Fruit fly (Drosophila melanogaster) whole organism, embryonic: Measurements from ENCODE around the gene RpL13.

Experiments used
- CG1024 ChIP-seq: fragments of 200-800 bp; sonication (Bioruptor generic); IDR thresholded peaks from 2 replicates; pipeline ENCODE4 v1.3.6; 2022; ENCODE audit warnings: missing biosample characterization, missing genetic modification characterization
- CG10979 ChIP-seq: fragments of 200-800 bp; sonication (Bioruptor generic); optimal IDR thresholded peaks from 2 replicates; lab custom pipeline; 2018; ENCODE audit warnings: missing biosample characterization, mild to moderate bottlenecking, missing genetic modification characterization, moderate library complexity
- CG11247 ChIP-seq: fragments of 200-800 bp; sonication (Bioruptor generic); IDR thresholded peaks from 2 replicates; pipeline ENCODE4 v1.3.6; 2022; ENCODE audit warnings: missing biosample characterization, missing genetic modification characterization
- CG12155 ChIP-seq: fragments of 200-800 bp; sonication (Bioruptor generic); optimal IDR thresholded peaks from 3 replicates; lab custom pipeline; 2016; ENCODE audit warnings: missing biosample characterization, missing genetic modification characterization
- CG12769 ChIP-seq: fragments of 200-800 bp; sonication (Bioruptor generic); optimal IDR thresholded peaks from 2 replicates; lab custom pipeline; 2019; ENCODE audit warnings: missing biosample characterization, mild to moderate bottlenecking, missing genetic modification characterization, moderate library complexity
- CG16779 ChIP-seq: fragments of 200-800 bp; sonication (Bioruptor generic); IDR thresholded peaks from 2 replicates; pipeline ENCODE4 v1.3.6; 2022; ENCODE audit warnings: missing biosample characterization, missing genetic modification characterization
- CG17385 ChIP-seq: fragments of 200-800 bp; sonication (Bioruptor generic); optimal IDR thresholded peaks from 3 replicates; lab custom pipeline; 2018; ENCODE audit warnings: missing biosample characterization, mild to moderate bottlenecking, missing genetic modification characterization
- CG17612 ChIP-seq: fragments of 200-800 bp; sonication (Bioruptor generic); IDR thresholded peaks from 2 replicates; pipeline ENCODE4 v1.3.6; 2022; ENCODE audit warnings: missing biosample characterization, missing genetic modification characterization
- CG18011 ChIP-seq: fragments of 200-800 bp; sonication (Bioruptor generic); optimal IDR thresholded peaks from 2 replicates; lab custom pipeline; 2017; ENCODE audit warnings: missing biosample characterization, missing genetic modification characterization, mild to moderate bottlenecking, moderate library complexity, missing genotype
- CG18476 ChIP-seq: fragments of 200-800 bp; sonication (Bioruptor generic); optimal IDR thresholded peaks from 2 replicates; lab custom pipeline; 2016; ENCODE audit warnings: missing biosample characterization, mild to moderate bottlenecking, missing genetic modification characterization
- CG2120 ChIP-seq: fragments of 200-800 bp; sonication (Bioruptor generic); optimal IDR thresholded peaks from 3 replicates; lab custom pipeline; 2016; ENCODE audit warnings: missing biosample characterization, missing genetic modification characterization
- CG2712 ChIP-seq: fragments of 200-800 bp; optimal IDR thresholded peaks from 3 replicates; lab custom pipeline; 2019; ENCODE audit warnings: missing biosample characterization, mild to moderate bottlenecking, missing genetic modification characterization, moderate library complexity
- CG30020 ChIP-seq: fragments of 200-800 bp; optimal IDR thresholded peaks from 2 replicates; lab custom pipeline; 2019; ENCODE audit warnings: missing biosample characterization, mild to moderate bottlenecking, missing genetic modification characterization, moderate library complexity
- CG31224 ChIP-seq: fragments of 200-800 bp; sonication (Bioruptor generic); IDR thresholded peaks from 2 replicates; pipeline ENCODE4 v1.3.6; 2022; ENCODE audit warnings: missing biosample characterization, missing genetic modification characterization
- CG31365 ChIP-seq: fragments of 200-800 bp; sonication (Bioruptor generic); optimal IDR thresholded peaks from 2 replicates; lab custom pipeline; 2018; ENCODE audit warnings: missing biosample characterization, mild to moderate bottlenecking, missing genetic modification characterization
- CG31441 ChIP-seq: fragments of 200-800 bp; sonication (Bioruptor generic); IDR thresholded peaks from 2 replicates; pipeline ENCODE4 v1.3.6; 2022; ENCODE audit warnings: missing biosample characterization, missing genetic modification characterization
- CG3163 ChIP-seq: fragments of 200-800 bp; sonication (Bioruptor generic); optimal IDR thresholded peaks from 3 replicates; lab custom pipeline; 2016; ENCODE audit warnings: missing biosample characterization, missing genetic modification characterization
- CG3281 ChIP-seq: fragments of 200-800 bp; sonication (Bioruptor generic); optimal IDR thresholded peaks from 3 replicates; lab custom pipeline; 2017; ENCODE audit warnings: missing biosample characterization, mild to moderate bottlenecking, missing genetic modification characterization
- CG34376 ChIP-seq: fragments of 200-800 bp; sonication (Bioruptor generic); optimal IDR thresholded peaks from 2 replicates; lab custom pipeline; 2018; ENCODE audit warnings: missing biosample characterization, mild to moderate bottlenecking, missing genetic modification characterization
- CG5953 ChIP-seq: fragments of 200-800 bp; sonication (Bioruptor generic); IDR thresholded peaks from 2 replicates; pipeline ENCODE4 v1.3.6; 2022; ENCODE audit warnings: missing biosample characterization, missing genetic modification characterization
- CG6683 ChIP-seq: fragments of 200-800 bp; sonication (Bioruptor generic); optimal IDR thresholded peaks from 2 replicates; lab custom pipeline; 2017; ENCODE audit warnings: missing biosample characterization, mild to moderate bottlenecking, missing genetic modification characterization, missing genetic modification reagents
- CG8924 ChIP-seq: fragments of 200-800 bp; optimal IDR thresholded peaks from 3 replicates; lab custom pipeline; 2019; ENCODE audit warnings: missing biosample characterization, mild to moderate bottlenecking, missing genetic modification characterization, moderate library complexity
- CG9609 ChIP-seq: fragments of 200-800 bp; sonication (Bioruptor generic); optimal IDR thresholded peaks from 3 replicates; lab custom pipeline; 2016; ENCODE audit warnings: missing biosample characterization, missing genetic modification characterization
- D ChIP-seq, 2 experiments: fragments of 200-800 bp in 1 of 2; fragments of >200 bp in 1 of 2; sonication (Bioruptor generic) in 1 of 2; optimal IDR thresholded peaks; 2 replicates in 1 of 2; 3 replicates in 1 of 2; lab custom pipeline; 2017; ENCODE audit warnings: mild to moderate bottlenecking in 1 of 2, missing biosample characterization in 1 of 2, missing genetic modification characterization in 1 of 2, missing genetic modification reagents in 1 of 2
- Dll ChIP-seq: fragments of 200-800 bp; sonication (Bioruptor generic); IDR thresholded peaks from 4 replicates; pipeline ENCODE4 v1.3.6; 2022; ENCODE audit warnings: missing biosample characterization, missing genetic modification characterization; ENCODE audit not compliant: partially characterized antibody
- Eip74EF ChIP-seq, 2 experiments: fragments of 200-800 bp in 1 of 2; fragments of >200 bp in 1 of 2; sonication (Bioruptor generic) in 1 of 2; optimal IDR thresholded peaks; 2 replicates each; lab custom pipeline; 2017 to 2019; ENCODE audit warnings: missing biosample characterization in 2 of 2, missing genetic modification characterization in 2 of 2, mild to moderate bottlenecking in 1 of 2, moderate library complexity in 1 of 2
- Hmr ChIP-seq: fragments of 200-800 bp; sonication (Bioruptor generic); optimal IDR thresholded peaks from 3 replicates; lab custom pipeline; 2017; ENCODE audit warnings: mild to moderate bottlenecking, missing biosample characterization, missing genetic modification reagents, missing genetic modification characterization
- Kr ChIP-seq: fragments of 200-800 bp; sonication (Bioruptor generic); optimal IDR thresholded peaks from 2 replicates; lab custom pipeline; 2017; ENCODE audit warnings: missing biosample characterization, mild to moderate bottlenecking, missing genetic modification characterization
- MBD-R2 ChIP-seq: fragments of 200-800 bp; sonication (Bioruptor generic); IDR thresholded peaks from 2 replicates; pipeline ENCODE4 v1.3.6; 2022; ENCODE audit warnings: missing biosample characterization, missing genetic modification characterization
- MTF-1 ChIP-seq: fragments of 200-800 bp; sonication (Bioruptor generic); optimal IDR thresholded peaks from 2 replicates; lab custom pipeline; 2018; ENCODE audit warnings: missing biosample characterization, mild to moderate bottlenecking, missing genetic modification characterization, borderline replicate concordance
- NC2α ChIP-seq: fragments of 200-800 bp; sonication (Bioruptor generic); optimal IDR thresholded peaks from 2 replicates; lab custom pipeline; 2016; ENCODE audit warnings: missing biosample characterization, missing genetic modification characterization
- Oli ChIP-seq: fragments of 200-800 bp; sonication (Bioruptor generic); optimal IDR thresholded peaks from 2 replicates; lab custom pipeline; 2018; ENCODE audit warnings: missing biosample characterization, mild to moderate bottlenecking, missing genetic modification characterization, moderate library complexity
- Side ChIP-seq: fragments of 200-800 bp; sonication (Bioruptor generic); optimal IDR thresholded peaks from 2 replicates; lab custom pipeline; 2016; ENCODE audit warnings: missing biosample characterization, missing genetic modification characterization
- Sox100B ChIP-seq: fragments of 200-800 bp; sonication (Bioruptor generic); optimal IDR thresholded peaks from 3 replicates; lab custom pipeline; 2018; ENCODE audit warnings: missing biosample characterization, mild to moderate bottlenecking, missing genetic modification characterization
- Ssrp ChIP-seq: fragments of 200-800 bp; sonication (Bioruptor generic); optimal IDR thresholded peaks from 2 replicates; lab custom pipeline; 2018; ENCODE audit warnings: missing biosample characterization, mild to moderate bottlenecking, missing genetic modification characterization, moderate library complexity
- chinmo ChIP-seq: fragments of 200-800 bp; sonication (Bioruptor generic); IDR thresholded peaks from 4 replicates; pipeline ENCODE4 v1.3.6; 2022; ENCODE audit warnings: missing biosample characterization, missing genetic modification characterization; ENCODE audit not compliant: partially characterized antibody
- crol ChIP-seq: fragments of 200-800 bp; sonication (Bioruptor generic); IDR thresholded peaks from 2 replicates; pipeline ENCODE4 v1.3.6; 2022; ENCODE audit warnings: missing biosample characterization, missing genetic modification characterization
- dm ChIP-seq: fragments of 200-800 bp; sonication (Bioruptor generic); optimal IDR thresholded peaks from 3 replicates; lab custom pipeline; 2016; ENCODE audit warnings: missing biosample characterization, missing genetic modification characterization
- exex ChIP-seq: fragments of 200-800 bp; sonication (Bioruptor generic); optimal IDR thresholded peaks from 4 replicates; lab custom pipeline; 2018; ENCODE audit warnings: missing biosample characterization, mild to moderate bottlenecking, missing genetic modification characterization, moderate library complexity
- fu2 ChIP-seq: fragments of 200-800 bp; sonication (Bioruptor generic); optimal IDR thresholded peaks from 2 replicates; lab custom pipeline; 2016; ENCODE audit warnings: missing biosample characterization, missing genetic modification characterization
- ham ChIP-seq: fragments of 200-800 bp; sonication (Bioruptor generic); IDR thresholded peaks from 2 replicates; pipeline ENCODE4 v1.3.6; 2022; ENCODE audit warnings: missing biosample characterization, missing genetic modification characterization
- jigr1 ChIP-seq: fragments of 200-800 bp; sonication (Bioruptor generic); IDR thresholded peaks from 3 replicates; pipeline ENCODE4 v1.3.6; 2022; ENCODE audit warnings: missing biosample characterization, missing genetic modification characterization
- nerfin-2 ChIP-seq: fragments of 200-800 bp; sonication (Bioruptor generic); IDR thresholded peaks from 2 replicates; pipeline ENCODE4 v1.3.6; 2022; ENCODE audit warnings: missing biosample characterization, missing genetic modification characterization; ENCODE audit not compliant: partially characterized antibody
- ranshi ChIP-seq: fragments of 200-800 bp; sonication (Bioruptor generic); IDR thresholded peaks from 2 replicates; pipeline ENCODE4 v1.3.6; 2022; ENCODE audit warnings: missing biosample characterization, missing genetic modification characterization
- scrt ChIP-seq: fragments of 200-800 bp; sonication (Bioruptor generic); optimal IDR thresholded peaks from 2 replicates; lab custom pipeline; 2018; ENCODE audit warnings: missing biosample characterization, mild to moderate bottlenecking, missing genetic modification characterization, moderate library complexity
- sug ChIP-seq: fragments of 200-800 bp; optimal IDR thresholded peaks from 2 replicates; lab custom pipeline; 2019; ENCODE audit warnings: missing biosample characterization, mild to moderate bottlenecking, missing genetic modification characterization, moderate library complexity
- toy ChIP-seq: fragments of 200-800 bp; sonication (Bioruptor generic); IDR thresholded peaks from 2 replicates; pipeline ENCODE4 v1.3.6; 2022; ENCODE audit warnings: missing biosample characterization, missing genetic modification characterization
- wdn ChIP-seq: fragments of 200-800 bp; sonication (Bioruptor generic); IDR thresholded peaks from 2 replicates; pipeline ENCODE4 v1.3.6; 2022; ENCODE audit warnings: missing biosample characterization, missing genetic modification characterization

Gene RpL13

dm6 chr2L:9956993-9957652 lies 10.0 kb upstream of the RpL13 start, which contains the start of the genes CG4658 and CG5846 (continued):
- TF ChIP-seq CG17385 (GFP tag; lab: Kevin White, UChicago) (peak; percentile 88), CG31441 (GFP tag; lab: Robert Waterston, UW) (peak; percentile 97), ham (GFP tag; lab: Robert Waterston, UW) (peak; percentile 50; the same call in 1 of the 2 replicates), fu2 (GFP tag; lab: Kevin White, UChicago) (peak; percentile 79), CG11247 (peak; percentile 88), exex (tag; lab: Kevin White, UChicago) (peak; percentile 82), NC2α (GFP tag; lab: Kevin White, UChicago) (peak; percentile 83), CG31365 (tag; lab: Kevin White, UChicago) (no peak), CG18011 (peak; percentile 82), Kr (no peak), scrt (GFP tag; lab: Kevin White, UChicago) (peak; percentile 91), CG12155 (GFP tag; lab: Kevin White, UChicago) (peak; percentile 92), CG5953 (GFP tag; lab: Robert Waterston, UW) (peak; percentile 86), CG18476 (peak; percentile 90), CG1024 (GFP tag; lab: Robert Waterston, UW) (peak; percentile 88), CG16779 (no peak), CG12769 (tag; lab: Kevin White, UChicago) (no peak), CG3281 (GFP tag; lab: Kevin White, UChicago) (peak; percentile 89), wdn (peak; percentile 87), CG9609 (GFP tag; lab: Kevin White, UChicago) (peak; percentile 64), CG10979 (tag; lab: Kevin White, UChicago) (peak; percentile 96), Dll (GFP tag; lab: Robert Waterston, UW) (no peak; the same call in 3 of the 4 replicates)

DNA sequence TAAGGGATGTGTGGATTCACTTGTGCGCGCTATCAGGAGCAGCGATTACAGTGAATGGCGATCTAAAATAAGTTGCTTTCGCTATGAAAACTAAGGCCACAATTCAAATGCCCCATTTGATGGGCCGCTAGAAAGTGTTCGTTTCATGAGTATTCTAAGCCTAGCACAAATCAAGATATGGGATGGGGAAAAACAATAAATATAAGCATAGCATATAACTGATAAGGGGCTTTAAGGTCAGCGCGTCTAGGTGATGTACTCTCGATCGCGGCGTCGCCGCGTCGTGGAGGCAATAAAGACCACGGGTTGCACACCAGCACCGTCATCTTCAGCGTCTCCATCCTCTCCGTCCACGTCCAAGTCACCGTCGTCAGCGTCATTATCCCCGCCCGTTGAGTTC lies 6.4 kb upstream of the RpL13 start:
- TF ChIP-seq CG34376 (GFP tag; lab: Kevin White, UChicago) = peak; percentile 19
- peak; percentile 6 for TF ChIP-seq sug (tag; lab: Kevin White, UChicago)
- no peak for TF ChIP-seq MTF-1 (GFP tag; lab: Kevin White, UChicago)
- TF ChIP-seq Ssrp (tag; lab: Kevin White, UChicago) = no peak
- TF ChIP-seq nerfin-2 = no peak
- no peak for TF ChIP-seq jigr1 (GFP tag; lab: Robert Waterston, UW)
- TF ChIP-seq chinmo (GFP tag; lab: Robert Waterston, UW) = no peak
- no peak for TF ChIP-seq Hmr (GFP tag; lab: Kevin White, UChicago)
- TF ChIP-seq crol (GFP tag; lab: Robert Waterston, UW) = no peak
- TF ChIP-seq, all 482 proteins: peak for 2

dm6 chr2L:9963603-9964042 lies 3.5 kb upstream of the RpL13 start, which contains the start of gene CG5850:
Gene CG5850, minus strand, starts transcription at chr2L:9963949.
- TF ChIP-seq Oli (tag; lab: Kevin White, UChicago) = no peak
- peak; percentile 48 for TF ChIP-seq CG30020 (tag; lab: Kevin White, UChicago)
- no peak for TF ChIP-seq CG3163 (GFP tag; lab: Kevin White, UChicago)
- TF ChIP-seq D (optimal IDR thresholded peaks at IDR 0.05; lab: Kevin White, UChicago) = no peak
- TF ChIP-seq D (GFP tag; optimal IDR thresholded peaks at IDR 0.05; lab: Kevin White, UChicago) = no peak
- no peak for TF ChIP-seq CG31224 (GFP tag; lab: Robert Waterston, UW)
- TF ChIP-seq Side (GFP tag; lab: Kevin White, UChicago) = no peak
- no peak for TF ChIP-seq CG2120
- TF ChIP-seq CG8924 (tag; lab: Kevin White, UChicago) = peak; percentile 31
- no peak for TF ChIP-seq CG6683 (GFP tag; lab: Kevin White, UChicago)
- TF ChIP-seq CG17612 (GFP tag; lab: Robert Waterston, UW) = no peak
- TF ChIP-seq toy (GFP tag; lab: Robert Waterston, UW) = no peak
- no peak for TF ChIP-seq dm (GFP tag; lab: Kevin White, UChicago)
- TF ChIP-seq Eip74EF (GFP tag; optimal IDR thresholded peaks at IDR 0.05; lab: Kevin White, UChicago) = no peak
- TF ChIP-seq Sox100B (GFP tag; lab: Kevin White, UChicago) = peak; percentile 54
- TF ChIP-seq MBD-R2 = peak; percentile 52
- TF ChIP-seq CG2712 (tag; lab: Kevin White, UChicago) = peak; percentile 44
- TF ChIP-seq ranshi (GFP tag; lab: Robert Waterston, UW) = no peak
